Fruit fly (Drosophila melanogaster) Kc167 (cell line): ENCODE measurements around the gene CG15564.

Experiments
- Myc ChIP-seq: fragments of >200 bp; optimal IDR thresholded peaks from 2 replicates; lab custom pipeline; 2017; ENCODE audit warnings: missing external identifiers
- Sin3A ChIP-seq: fragments of >200 bp; optimal IDR thresholded peaks from 2 replicates; lab custom pipeline; 2018; ENCODE audit warnings: missing external identifiers
- h ChIP-seq: fragments of >200 bp; optimal IDR thresholded peaks from 3 replicates; lab custom pipeline; 2018; ENCODE audit warnings: missing external identifiers
- insv ChIP-seq: fragments of >200 bp; optimal IDR thresholded peaks from 3 replicates; lab custom pipeline; 2018; ENCODE audit warnings: missing external identifiers
- psq ChIP-seq: fragments of >200 bp; optimal IDR thresholded peaks from 2 replicates; lab custom pipeline; 2017; ENCODE audit warnings: missing external identifiers
- ttk ChIP-seq: sonication (Bioruptor generic); optimal IDR thresholded peaks from 2 replicates; lab custom pipeline; 2017; ENCODE audit warnings: missing external identifiers

The CG15564 gene

DNA sequence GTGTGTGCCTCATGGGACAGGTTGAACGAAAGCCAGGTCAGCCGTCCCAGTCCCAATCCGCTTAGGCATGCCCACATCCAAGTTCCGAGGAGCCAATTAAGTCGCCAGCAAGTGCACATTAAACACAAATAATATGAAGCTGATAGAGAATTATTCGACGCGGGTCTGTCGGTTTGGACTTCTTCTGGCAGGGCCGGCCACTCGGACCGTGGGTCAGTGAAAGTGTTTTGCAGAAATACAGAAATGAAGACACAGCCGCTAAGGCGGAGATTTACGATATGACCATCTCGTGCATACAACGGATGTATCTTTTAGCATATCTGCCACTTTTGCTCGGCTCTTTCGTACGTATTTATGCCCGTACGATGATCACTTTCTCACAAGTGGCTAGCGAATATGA lies 13.1 kb upstream of the CG15564 start:
- TF ChIP-seq h (lab: Kevin White, UChicago) (no peak), Sin3A (lab: Kevin White, UChicago) (no peak), Myc (lab: Kevin White, UChicago) (no peak)

DNA sequence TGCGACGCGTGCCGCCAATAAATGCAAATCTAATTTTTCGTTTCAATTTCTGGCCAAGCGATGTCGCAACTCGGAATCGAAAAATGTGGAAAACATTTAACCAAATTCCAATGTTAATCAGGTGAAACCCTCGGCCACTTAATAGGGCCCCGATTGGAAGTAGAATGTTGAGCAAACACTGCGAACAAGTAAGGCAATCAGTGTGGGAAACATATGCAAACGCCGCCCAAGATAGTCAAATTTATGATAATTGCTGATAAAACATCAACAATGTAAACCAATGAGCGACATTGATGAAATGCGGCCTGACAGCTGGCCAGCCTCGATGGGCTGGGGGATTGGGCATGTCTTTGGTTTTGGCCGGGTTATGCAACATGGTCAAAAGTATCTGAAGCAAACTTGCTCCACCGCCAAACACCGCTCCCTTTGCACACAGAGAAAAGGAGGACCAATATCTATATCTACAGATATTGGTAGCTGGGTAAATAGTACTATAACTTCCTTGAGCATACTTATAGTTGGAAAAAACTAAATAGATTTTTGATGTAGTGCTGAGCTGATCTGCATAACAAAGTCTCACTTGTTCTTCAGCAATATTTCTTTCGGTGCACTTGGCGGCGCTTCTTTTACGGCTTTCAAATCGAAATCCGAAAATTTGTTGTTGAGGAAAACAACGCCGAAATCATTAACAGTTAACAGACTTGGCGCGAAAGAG lies 12.3 kb upstream of the CG15564 start:
- TF ChIP-seq Myc (lab: Kevin White, UChicago) (no peak), insv (lab: Kevin White, UChicago) (no peak), Sin3A (lab: Kevin White, UChicago) (no peak), psq (lab: Kevin White, UChicago) (no peak), h (lab: Kevin White, UChicago) (no peak), ttk (no peak)

DNA sequence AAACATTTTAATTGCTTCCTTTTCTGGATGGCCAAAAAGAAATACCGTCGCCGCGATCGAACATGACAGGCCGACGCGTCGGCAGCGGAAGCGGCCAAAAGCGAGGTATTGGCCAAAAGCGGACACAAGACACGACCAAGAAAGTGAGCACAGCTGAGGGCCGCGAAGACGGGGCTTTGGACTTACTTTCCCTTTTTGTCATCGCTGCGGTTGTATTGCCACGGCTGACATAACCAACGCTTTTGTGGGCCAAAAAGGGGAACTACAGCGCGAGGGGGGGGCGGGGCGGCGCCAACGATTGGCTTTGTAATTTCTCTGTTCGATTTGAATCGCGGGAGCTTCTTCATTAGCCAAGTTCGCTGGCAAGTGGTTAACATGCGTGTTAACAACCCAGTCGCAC lies 10.6 kb upstream of the CG15564 start:
- TF ChIP-seq ttk (no peak), psq (lab: Kevin White, UChicago) (no peak), insv (lab: Kevin White, UChicago) (no peak), Sin3A (lab: Kevin White, UChicago) (no peak), Myc (lab: Kevin White, UChicago) (no peak), h (lab: Kevin White, UChicago) (no peak)

DNA sequence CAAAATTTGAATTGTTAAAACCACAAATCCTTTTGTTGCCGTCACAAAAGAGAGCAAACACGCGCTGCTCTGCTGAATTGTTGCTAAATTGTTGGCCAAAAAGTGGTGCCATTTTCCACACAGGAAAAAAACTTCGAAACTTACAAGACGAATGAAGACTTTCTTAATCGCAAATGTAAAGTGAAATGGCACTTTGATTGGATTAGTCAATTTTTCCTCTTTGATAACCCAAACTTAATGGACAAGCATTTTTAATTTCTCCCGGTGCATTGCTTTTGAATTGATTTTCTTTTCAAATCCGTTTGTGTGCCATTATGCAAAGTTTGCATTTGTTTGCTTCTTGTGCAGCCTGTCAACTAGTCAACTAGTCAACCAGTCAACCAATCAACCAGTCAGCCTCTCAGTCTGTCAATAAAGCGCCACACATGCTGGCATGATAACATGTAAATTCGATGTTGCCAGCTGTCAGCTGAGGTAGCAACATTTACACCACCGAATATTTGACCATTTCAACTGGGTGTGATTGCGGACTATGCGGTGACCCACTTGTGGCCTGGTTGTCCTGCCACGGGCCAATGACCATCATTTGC lies 8.0 kb upstream of the CG15564 start:
- no peak for TF ChIP-seq psq (lab: Kevin White, UChicago)
- TF ChIP-seq Myc (lab: Kevin White, UChicago): no peak
- no peak for TF ChIP-seq ttk
- TF ChIP-seq insv (lab: Kevin White, UChicago): no peak
- no peak for TF ChIP-seq h (lab: Kevin White, UChicago)
- no peak for TF ChIP-seq Sin3A (lab: Kevin White, UChicago)

DNA sequence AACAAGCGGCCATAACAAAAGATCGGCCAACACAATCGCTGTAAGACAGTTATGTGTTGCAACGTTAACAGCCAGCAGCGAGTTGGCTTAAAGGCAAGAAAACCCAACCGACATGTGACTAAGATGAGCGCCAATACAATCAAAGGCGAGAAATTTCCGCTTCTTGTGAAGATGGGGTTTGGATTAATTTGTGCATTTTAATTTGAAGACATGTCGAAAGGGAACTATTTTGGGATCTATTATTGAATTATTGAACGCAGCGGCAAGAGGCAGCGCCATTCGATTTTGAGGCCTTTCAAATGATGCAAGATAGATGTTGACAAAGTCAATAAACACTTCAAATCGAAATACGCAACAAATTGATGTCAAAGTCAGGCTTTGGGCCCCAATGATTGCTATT lies 5.9 kb upstream of the CG15564 start:
- TF ChIP-seq insv (lab: Kevin White, UChicago): no peak
- no peak for TF ChIP-seq Myc (lab: Kevin White, UChicago)
- TF ChIP-seq ttk: no peak
- TF ChIP-seq psq (lab: Kevin White, UChicago): no peak
- no peak for TF ChIP-seq Sin3A (lab: Kevin White, UChicago)
- no peak for TF ChIP-seq h (lab: Kevin White, UChicago)

DNA sequence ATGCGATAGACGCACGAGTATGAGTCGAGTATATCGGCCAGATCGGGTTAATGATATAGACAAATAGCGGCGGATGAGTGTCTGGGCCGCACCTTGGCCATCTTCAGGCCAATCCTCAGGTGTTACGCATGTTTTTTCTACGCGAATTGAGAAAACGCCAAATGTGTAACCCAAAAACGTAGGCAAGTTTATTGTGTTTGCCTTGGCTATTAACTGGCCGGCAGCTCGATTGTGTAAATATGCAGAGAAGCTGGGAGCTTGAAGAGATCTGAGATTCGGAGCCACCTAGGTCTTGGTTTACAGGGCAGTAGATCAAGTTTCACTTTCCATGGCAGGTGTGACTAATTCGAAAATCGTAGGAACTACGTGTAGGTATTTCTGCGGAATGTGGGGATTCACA lies 4.9 kb upstream of the CG15564 start:
- TF ChIP-seq Myc (lab: Kevin White, UChicago): no peak
- no peak for TF ChIP-seq Sin3A (lab: Kevin White, UChicago)
- no peak for TF ChIP-seq ttk
- no peak for TF ChIP-seq insv (lab: Kevin White, UChicago)
- no peak for TF ChIP-seq psq (lab: Kevin White, UChicago)
- no peak for TF ChIP-seq h (lab: Kevin White, UChicago)

DNA sequence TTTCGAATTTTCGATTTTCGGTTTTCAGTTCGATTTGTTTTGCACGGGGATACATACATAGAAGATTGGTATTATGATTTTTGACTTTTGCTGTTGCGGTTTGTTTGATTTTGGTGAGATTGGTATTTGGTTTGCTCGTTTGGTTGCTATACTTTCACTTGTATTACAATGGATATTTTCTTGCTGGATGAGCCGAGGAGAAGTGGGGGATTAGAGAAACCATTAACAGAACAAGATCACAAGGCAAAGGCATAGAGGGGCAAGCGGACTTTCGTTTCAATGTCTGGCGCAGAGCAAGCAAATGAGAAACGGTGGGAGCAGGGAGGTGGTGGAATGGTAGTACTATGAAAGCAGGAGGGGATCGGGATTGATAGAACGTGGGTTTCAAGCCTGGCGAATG lies 2.9 kb downstream of the CG15564 start, which contains the start of gene CG15563:
Gene CG15563 (minus strand): TSS at position 101 of the 400 bp plus-strand sequence.
- no peak for TF ChIP-seq psq (lab: Kevin White, UChicago)
- TF ChIP-seq ttk: no peak
- no peak for TF ChIP-seq insv (lab: Kevin White, UChicago)
- no peak for TF ChIP-seq Myc (lab: Kevin White, UChicago)
- no peak for TF ChIP-seq Sin3A (lab: Kevin White, UChicago)
- TF ChIP-seq h (lab: Kevin White, UChicago): no peak

DNA sequence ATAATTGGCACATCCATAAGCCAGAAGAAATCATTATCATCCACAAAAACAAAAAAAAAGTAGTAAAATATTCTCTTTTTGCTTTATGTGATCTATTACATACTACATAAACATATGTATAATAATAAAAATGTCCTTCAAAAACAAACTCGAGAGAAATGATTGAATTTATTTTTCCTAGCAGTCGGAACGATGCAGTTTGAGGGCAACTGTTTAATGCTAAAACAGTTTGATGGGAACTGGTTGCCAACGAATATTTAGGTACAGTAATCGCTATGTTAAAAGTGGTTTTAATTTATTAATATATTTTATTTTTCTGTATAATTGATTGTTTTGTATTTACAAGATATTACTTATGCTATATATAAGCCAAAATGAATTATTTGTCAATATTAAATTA lies 4.0 kb downstream of the CG15564 start:
- TF ChIP-seq Myc (lab: Kevin White, UChicago) (no peak), h (lab: Kevin White, UChicago) (no peak), ttk (no peak), psq (lab: Kevin White, UChicago) (no peak), insv (lab: Kevin White, UChicago) (no peak), Sin3A (lab: Kevin White, UChicago) (no peak)

DNA sequence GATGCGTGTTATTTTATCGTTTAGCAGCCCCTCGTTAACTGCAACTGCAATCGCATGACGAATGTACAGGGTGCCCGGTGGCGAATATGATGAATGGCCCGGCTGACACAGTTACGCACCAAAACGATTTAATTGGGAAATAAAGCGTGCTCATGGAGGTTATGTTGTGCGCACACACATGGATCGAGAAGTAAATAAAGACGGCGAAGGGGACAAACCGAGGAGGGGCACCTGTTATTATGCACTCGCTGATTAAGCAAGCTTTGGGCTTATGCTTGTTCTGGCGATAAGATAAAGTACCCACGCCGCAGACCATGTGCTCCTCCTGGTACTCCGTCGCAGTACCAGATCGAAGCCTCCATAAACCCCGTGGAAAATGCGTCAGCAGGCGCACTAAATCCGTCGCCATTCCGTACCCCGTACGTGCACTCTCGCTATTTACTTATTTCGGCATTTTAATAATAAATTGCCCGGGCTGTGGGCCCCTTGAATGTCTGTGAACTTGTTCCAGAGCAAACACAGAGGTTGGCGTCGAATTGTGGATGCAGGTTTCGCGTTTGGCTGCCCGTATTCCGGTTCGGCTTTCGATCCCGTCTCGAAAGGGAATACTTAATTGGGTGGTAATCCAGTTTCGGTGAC lies 10.0 kb downstream of the CG15564 start:
- TF ChIP-seq h (lab: Kevin White, UChicago) (no peak), ttk (no peak), Sin3A (lab: Kevin White, UChicago) (no peak)

DNA sequence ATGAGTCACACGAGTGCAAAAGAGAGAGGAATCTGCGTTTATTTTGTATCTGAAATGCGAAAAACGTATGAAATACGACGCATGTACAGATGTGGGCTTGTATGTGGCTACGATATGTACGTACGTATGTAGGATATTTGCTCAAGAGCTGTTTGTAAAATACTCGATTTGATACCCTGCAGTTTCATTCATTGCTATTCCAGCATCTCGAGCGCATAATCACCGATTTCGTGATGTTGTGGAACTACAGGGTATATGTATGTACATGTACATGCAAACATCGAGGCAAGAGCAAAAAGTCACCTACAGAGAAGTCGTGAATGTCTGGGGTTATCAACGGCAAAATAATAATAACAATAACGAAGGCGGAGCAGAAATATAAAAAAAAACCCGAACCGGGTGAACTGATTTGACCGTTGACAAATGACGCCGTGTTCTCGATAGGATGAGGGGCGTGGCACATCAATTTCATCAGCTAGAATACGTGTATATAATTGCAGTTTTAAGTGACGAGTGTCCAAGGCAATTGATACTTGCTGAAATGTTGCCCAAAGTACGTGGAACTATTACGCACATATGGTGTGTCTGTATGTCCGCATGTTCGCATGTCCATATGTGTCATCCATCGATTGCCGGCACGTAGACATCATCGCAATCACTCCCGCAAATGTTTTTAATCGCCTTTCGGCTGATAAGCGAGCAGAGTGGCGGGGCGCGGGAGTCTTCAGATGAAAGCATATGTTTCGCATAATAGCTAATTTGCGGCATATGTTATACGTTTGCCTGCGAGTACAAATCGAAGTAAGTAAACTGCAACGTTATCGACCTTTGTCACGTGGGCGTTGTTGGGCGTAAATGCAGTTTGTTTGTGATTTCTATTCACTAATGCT lies 10.9 kb downstream of the CG15564 start:
- TF ChIP-seq insv (lab: Kevin White, UChicago) (no peak), Sin3A (lab: Kevin White, UChicago) (no peak), Myc (lab: Kevin White, UChicago) (no peak), psq (lab: Kevin White, UChicago) (no peak)

DNA sequence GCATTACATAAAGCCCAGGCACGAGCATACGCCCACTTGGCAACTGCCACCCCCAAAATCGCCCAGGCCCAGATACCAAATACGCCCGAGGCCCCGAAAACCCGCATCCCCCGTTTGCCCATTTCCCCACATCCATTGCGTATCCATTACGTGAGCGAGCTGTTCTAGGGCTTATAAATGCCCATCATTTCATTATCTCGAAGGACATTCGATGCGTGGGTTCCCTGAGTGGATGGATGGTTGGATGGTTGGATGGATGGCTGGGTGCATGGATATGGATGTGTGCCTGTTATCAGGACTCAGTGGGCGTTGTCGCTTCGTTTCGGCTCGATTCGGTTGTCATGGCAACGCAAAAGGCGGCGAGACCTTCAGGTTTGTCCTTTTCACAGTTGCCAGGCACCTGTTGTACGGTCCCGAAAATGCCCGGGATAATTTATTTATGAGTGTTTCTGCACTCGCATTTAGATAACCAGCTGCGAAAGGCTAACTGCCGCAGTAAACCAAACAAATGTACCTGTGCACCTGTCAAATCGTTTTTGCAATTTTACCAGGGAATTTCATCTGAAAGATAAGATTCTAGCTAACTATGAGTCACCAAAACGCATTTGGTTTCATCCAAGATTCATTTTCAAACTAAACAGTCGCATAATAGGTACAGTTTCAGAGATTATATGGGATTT lies 12.1 kb downstream of the CG15564 start:
- TF ChIP-seq Sin3A (lab: Kevin White, UChicago) (no peak), h (lab: Kevin White, UChicago) (no peak), ttk (no peak), Myc (lab: Kevin White, UChicago) (no peak), psq (lab: Kevin White, UChicago) (no peak)
